Worm (Caenorhabditis elegans) whole organism, young adult: ENCODE data around the gene Y39B6A.30.
A peak's percentile ranks its signal among the peaks of the same experiment; 100 is the strongest.

Experiments
- B0019.2 ChIP-seq: fragments of 200-800 bp; sonication (Bioruptor generic); conservative IDR thresholded peaks from 2 replicates; pipeline ENCODE4 v1.3.6; 2022; ENCODE audit warnings: missing genetic modification reagents, missing genetic modification characterization, missing compliant biosample characterization
- D2030.7 ChIP-seq: fragments of 200-800 bp; sonication (Bioruptor generic); IDR thresholded peaks from 2 replicates; pipeline ENCODE4 v1.3.6; 2022; ENCODE audit warnings: missing genetic modification reagents, missing genetic modification characterization, missing compliant biosample characterization
- F33H1.4 ChIP-seq: fragments of 200-800 bp; sonication (Bioruptor generic); IDR thresholded peaks from 2 replicates; pipeline ENCODE4 v1.3.6; 2022; ENCODE audit warnings: missing genetic modification reagents, missing genetic modification characterization, missing compliant biosample characterization
- F37B4.10 ChIP-seq: fragments of 200-800 bp; sonication (Bioruptor generic); IDR thresholded peaks from 2 replicates; pipeline ENCODE4 v1.3.6; 2022; ENCODE audit warnings: missing genetic modification characterization, missing compliant biosample characterization
- F49E8.2 ChIP-seq: sonication (generic microtip); optimal IDR thresholded peaks from 3 replicates; lab custom pipeline; 2017; ENCODE audit warnings: missing genetic modification characterization, mild to moderate bottlenecking, missing compliant biosample characterization, antibody characterized with exemption, moderate library complexity; ENCODE audit not compliant: insufficient read depth
- T07F8.4 ChIP-seq: sonication (generic microtip); optimal IDR thresholded peaks from 2 replicates; lab custom pipeline; 2016; ENCODE audit warnings: mild to moderate bottlenecking, missing genetic modification characterization, moderate library complexity, missing compliant biosample characterization
- Y53G8AR.9 ChIP-seq: fragments of 200-800 bp; sonication (Bioruptor generic); conservative IDR thresholded peaks from 2 replicates; pipeline ENCODE4 v1.3.6; 2022; ENCODE audit warnings: missing genetic modification reagents, missing genetic modification characterization, missing compliant biosample characterization
- akir-1 ChIP-seq: fragments of 200-800 bp; sonication (Bioruptor generic); optimal IDR thresholded peaks from 2 replicates; lab custom pipeline; 2018; ENCODE audit warnings: mild to moderate bottlenecking, missing genetic modification characterization, moderate library complexity, missing compliant biosample characterization
- athp-1 ChIP-seq: sonication (generic microtip); optimal IDR thresholded peaks from 2 replicates; lab custom pipeline; 2017; ENCODE audit warnings: mild to moderate bottlenecking, missing genetic modification characterization, missing compliant biosample characterization
- attf-6 ChIP-seq: fragments of 200-800 bp; sonication (Bioruptor generic); IDR thresholded peaks from 2 replicates; pipeline ENCODE4 v1.3.6; 2022; ENCODE audit warnings: missing genetic modification reagents, missing genetic modification characterization, missing compliant biosample characterization
- bed-1 ChIP-seq: fragments of 200-800 bp; sonication (Bioruptor generic); IDR thresholded peaks from 2 replicates; pipeline ENCODE4 v1.3.6; 2022; ENCODE audit warnings: missing genetic modification reagents, missing genetic modification characterization, missing compliant biosample characterization
- ceh-91 ChIP-seq: fragments of 200-800 bp; sonication (Bioruptor generic); IDR thresholded peaks from 2 replicates; pipeline ENCODE4 v1.3.6; 2022; ENCODE audit warnings: missing genetic modification reagents, missing genetic modification characterization, missing compliant biosample characterization
- chd-7 ChIP-seq: sonication (generic microtip); optimal IDR thresholded peaks from 2 replicates; lab custom pipeline; 2016; ENCODE audit warnings: mild to moderate bottlenecking, missing genetic modification characterization, moderate library complexity, missing compliant biosample characterization
- dox-1 ChIP-seq: fragments of 200-800 bp; sonication (Bioruptor generic); IDR thresholded peaks from 2 replicates; pipeline ENCODE4 v1.3.6; 2022; ENCODE audit warnings: missing genetic modification reagents, missing genetic modification characterization, missing compliant biosample characterization
- dpl-1 ChIP-seq: fragments of 150-350 bp; optimal IDR thresholded peaks from 2 replicates; lab custom pipeline; 2014; ENCODE audit warnings: missing biosample characterization, missing genetic modification reagents, missing genetic modification characterization
- efl-1 ChIP-seq: fragments of 150-350 bp; optimal IDR thresholded peaks from 2 replicates; lab custom pipeline; 2014; ENCODE audit warnings: missing biosample characterization, missing genetic modification reagents, missing genetic modification characterization
- gei-17 ChIP-seq: fragments of 200-800 bp; sonication (Bioruptor generic); optimal IDR thresholded peaks from 2 replicates; lab custom pipeline; 2018; ENCODE audit warnings: mild to moderate bottlenecking, missing genetic modification characterization, missing compliant biosample characterization
- him-1 ChIP-seq: sonication (generic microtip); optimal IDR thresholded peaks from 2 replicates; lab custom pipeline; 2016; ENCODE audit warnings: missing genotype, missing genetic modification reagents, missing genetic modification characterization, missing compliant biosample characterization
- hmg-1.2 ChIP-seq: fragments of 200-800 bp; sonication (Bioruptor generic); IDR thresholded peaks from 2 replicates; pipeline ENCODE4 v1.3.6; 2022; ENCODE audit warnings: missing genetic modification reagents, missing genetic modification characterization, missing compliant biosample characterization
- hrde-1 ChIP-seq: sonication (generic microtip); optimal IDR thresholded peaks from 2 replicates; lab custom pipeline; 2016; ENCODE audit warnings: missing genetic modification characterization, mild to moderate bottlenecking, missing compliant biosample characterization, moderate library complexity, missing genotype, missing genetic modification reagents, borderline replicate concordance
- let-607 ChIP-seq, 2 experiments: fragments of 200-800 bp in 1 of 2; sonication (Bioruptor generic) in 1 of 2; sonication (generic microtip) in 1 of 2; optimal IDR thresholded peaks; 2 replicates each; lab custom pipeline; 2016 to 2018; ENCODE audit warnings: mild to moderate bottlenecking in 2 of 2, missing compliant biosample characterization in 2 of 2, missing genetic modification characterization in 2 of 2, moderate library complexity in 2 of 2, missing genotype in 1 of 2
- lsl-1 ChIP-seq: fragments of 200-800 bp; sonication (Bioruptor generic); optimal IDR thresholded peaks from 2 replicates; lab custom pipeline; 2018; ENCODE audit warnings: mild to moderate bottlenecking, missing genetic modification characterization, moderate library complexity, missing compliant biosample characterization
- lsy-27 ChIP-seq: sonication (generic microtip); optimal IDR thresholded peaks from 2 replicates; lab custom pipeline; 2017; ENCODE audit warnings: missing genetic modification characterization, mild to moderate bottlenecking, missing compliant biosample characterization, antibody characterized with exemption, missing genotype, borderline replicate concordance; ENCODE audit not compliant: insufficient read depth
- madf-6 ChIP-seq: fragments of 200-800 bp; sonication (Bioruptor generic); IDR thresholded peaks from 2 replicates; pipeline ENCODE4 v1.3.6; 2022; ENCODE audit warnings: missing genetic modification reagents, missing genetic modification characterization, missing compliant biosample characterization
- madf-8 ChIP-seq: fragments of 200-800 bp; sonication (Bioruptor generic); conservative IDR thresholded peaks from 2 replicates; pipeline ENCODE4 v1.3.6; 2022; ENCODE audit warnings: missing genetic modification reagents, missing genetic modification characterization, missing compliant biosample characterization
- mxl-1 ChIP-seq: sonication (generic microtip); optimal IDR thresholded peaks from 2 replicates; lab custom pipeline; 2016; ENCODE audit warnings: missing genetic modification characterization, missing compliant biosample characterization
- nhr-179 ChIP-seq: sonication (generic microtip); optimal IDR thresholded peaks from 2 replicates; lab custom pipeline; 2016; ENCODE audit warnings: mild to moderate bottlenecking, missing genetic modification characterization, missing compliant biosample characterization
- rcor-1 ChIP-seq: fragments of 200-800 bp; sonication (Bioruptor generic); IDR thresholded peaks from 2 replicates; pipeline ENCODE4 v1.3.6; 2022; ENCODE audit warnings: missing genetic modification reagents, missing genetic modification characterization, missing compliant biosample characterization
- rec-8 ChIP-seq, 2 experiments: sonication (generic microtip); optimal IDR thresholded peaks; 2 replicates each; lab custom pipeline; 2016; ENCODE audit warnings: mild to moderate bottlenecking in 2 of 2, missing genetic modification characterization in 2 of 2, missing genetic modification reagents in 2 of 2, missing genotype in 2 of 2, missing biosample characterization in 1 of 2, missing compliant biosample characterization in 1 of 2, moderate library complexity in 1 of 2
- rpc-1 ChIP-seq, 2 experiments: fragments of 150-350 bp in 1 of 2; sonication (generic microtip) in 1 of 2; optimal IDR thresholded peaks; 2 replicates each; lab custom pipeline; 2014 to 2018; ENCODE audit warnings: missing biosample characterization in 1 of 2, missing genetic modification characterization in 1 of 2, missing genetic modification reagents in 1 of 2, missing genotype in 1 of 2
- sdz-38 ChIP-seq: sonication (generic microtip); optimal IDR thresholded peaks from 2 replicates; lab custom pipeline; 2016; ENCODE audit warnings: missing genotype, missing genetic modification characterization, missing compliant biosample characterization
- snpc-3.4 ChIP-seq: sonication (generic microtip); optimal IDR thresholded peaks from 2 replicates; lab custom pipeline; 2017; ENCODE audit warnings: missing genetic modification characterization, mild to moderate bottlenecking, missing compliant biosample characterization, antibody characterized with exemption, moderate library complexity, missing genotype, missing genetic modification reagents
- snpc-4 ChIP-seq, 5 experiments: fragments of 150-350 bp in 1 of 5; sonication (generic microtip) in 4 of 5; optimal IDR thresholded peaks; 2 replicates each; lab custom pipeline; 2014 to 2018; ENCODE audit warnings: missing genetic modification characterization in 5 of 5, missing biosample characterization in 3 of 5, antibody characterized with exemption in 2 of 5, mild to moderate bottlenecking in 2 of 5, missing compliant biosample characterization in 2 of 5, missing genotype in 2 of 5, moderate library complexity in 2 of 5, missing genetic modification reagents in 1 of 5
- tbp1 ChIP-seq: fragments of 200-800 bp; sonication (Bioruptor generic); optimal IDR thresholded peaks from 2 replicates; lab custom pipeline; 2018; ENCODE audit warnings: mild to moderate bottlenecking, missing genetic modification characterization, missing compliant biosample characterization
- tbx-9 ChIP-seq: sonication (generic microtip); optimal IDR thresholded peaks from 2 replicates; lab custom pipeline; 2016; ENCODE audit warnings: borderline replicate concordance, missing genetic modification characterization, inconsistent platforms, missing compliant biosample characterization
- tlf-1 ChIP-seq: fragments of 200-800 bp; sonication (Bioruptor generic); optimal IDR thresholded peaks from 2 replicates; lab custom pipeline; 2018; ENCODE audit warnings: mild to moderate bottlenecking, missing genetic modification characterization, missing compliant biosample characterization
- xnd-1 ChIP-seq: sonication (generic microtip); optimal IDR thresholded peaks from 2 replicates; lab custom pipeline; 2016; ENCODE audit warnings: missing genotype, missing genetic modification reagents, missing genetic modification characterization, missing compliant biosample characterization
- zfh-2 ChIP-seq: fragments of 200-800 bp; sonication (Bioruptor generic); conservative IDR thresholded peaks from 2 replicates; pipeline ENCODE4 v1.3.6; 2022; ENCODE audit warnings: missing genetic modification reagents, missing genetic modification characterization, missing compliant biosample characterization
- ztf-22 ChIP-seq: fragments of 200-800 bp; sonication (Bioruptor generic); optimal IDR thresholded peaks from 2 replicates; lab custom pipeline; 2018; ENCODE audit warnings: mild to moderate bottlenecking, missing genetic modification characterization, moderate library complexity, missing compliant biosample characterization
- ztf-25 ChIP-seq: fragments of 200-800 bp; sonication (Bioruptor generic); IDR thresholded peaks from 2 replicates; pipeline ENCODE4 v1.3.6; 2022; ENCODE audit warnings: missing genetic modification reagents, missing genetic modification characterization, missing compliant biosample characterization
- ztf-6 ChIP-seq: fragments of 200-800 bp; sonication (Bioruptor generic); IDR thresholded peaks from 2 replicates; pipeline ENCODE4 v1.3.6; 2022; ENCODE audit warnings: missing genetic modification reagents, missing genetic modification characterization, missing compliant biosample characterization

Gene Y39B6A.30

ce11 chrV:18967479-18968056, 46.8 kb upstream of the Y39B6A.30 start, which contains the start of gene Y39B6A.43 (continued):
- TF ChIP-seq F37B4.10 (GFP tag; lab: Robert Waterston, UW) (peak; percentile 96), zfh-2 (GFP tag; lab: Robert Waterston, UW) (peak; percentile 88), Y53G8AR.9 (GFP tag; lab: Robert Waterston, UW) (peak; percentile 99), dpl-1 (GFP tag; lab: Kevin White, UChicago) (peak; percentile 97), akir-1 (no peak), ztf-22 (GFP tag; lab: Kevin White, UChicago) (peak; percentile 84), bed-1 (0 out of 2 replicates have a peak, but pooled peaks have one; percentile 78), let-607 (tag; optimal IDR thresholded peaks at IDR 0.05; lab: Kevin White, UChicago) (peak; percentile 82 to 87), dox-1 (GFP tag; lab: Robert Waterston, UW) (peak; percentile 99), lsy-27 (tag; lab: Kevin White, UChicago) (peak; percentile 22), tbx-9 (no peak), T07F8.4 (tag; lab: Kevin White, UChicago) (no peak), snpc-4 (GFP tag; optimal IDR thresholded peaks at IDR 0.05; lab: Kevin White, UChicago) (peak; percentile 80), snpc-4 (tag; optimal IDR thresholded peaks at IDR 0.05; lab: Kevin White, UChicago) (peak; percentile 63 to 88 (median 84)), rcor-1 (GFP tag; lab: Robert Waterston, UW) (peak; percentile 98), chd-7 (peak; percentile 97), gei-17 (GFP tag; lab: Kevin White, UChicago) (peak; percentile 81), nhr-179 (tag; lab: Kevin White, UChicago) (no peak), tbp1 (peak; percentile 79), rec-8 (tag; optimal IDR thresholded peaks at IDR 0.05; lab: Kevin White, UChicago) (peak in 1 of 2 experiments; percentile 75), hrde-1 (peak; percentile 84), attf-6 (GFP tag; lab: Robert Waterston, UW) (peak; percentile 93), ztf-6 (GFP tag; lab: Robert Waterston, UW) (peak; percentile 80; the same call in 1 of the 2 replicates), ztf-25 (0 out of 2 replicates have a peak, but pooled peaks have one; percentile 70), B0019.2 (GFP tag; lab: Robert Waterston, UW) (peak; percentile 91), mxl-1 (tag; lab: Kevin White, UChicago) (no peak), tlf-1 (GFP tag; lab: Kevin White, UChicago) (peak; percentile 98), sdz-38 (tag; lab: Kevin White, UChicago) (no peak), madf-6 (peak; percentile 94), snpc-3.4 (tag; lab: Kevin White, UChicago) (peak; percentile 94), athp-1 (tag; lab: Kevin White, UChicago) (peak; percentile 99), F33H1.4 (GFP tag; lab: Robert Waterston, UW) (peak; percentile 86), him-1 (tag; lab: Kevin White, UChicago) (peak; percentile 71), rpc-1 (optimal IDR thresholded peaks at IDR 0.05; lab: Kevin White, UChicago) (no peak), rpc-1 (tag; optimal IDR thresholded peaks at IDR 0.05; lab: Kevin White, UChicago) (peak; percentile 4)
- TF ChIP-seq, all 124 proteins: peak for 107

ce11 chrV:18969590-18970105, 44.7 kb upstream of the Y39B6A.30 start, which contains the start of gene Y39B6A.42:
Y39B6A.42 (minus strand) TSS chrV:18969640.
- peak; percentile 53 for TF ChIP-seq madf-8
- TF ChIP-seq efl-1 (GFP tag; lab: Kevin White, UChicago) = peak; percentile 34
- peak; percentile 72 for TF ChIP-seq xnd-1 (tag; lab: Kevin White, UChicago)
- 0 out of 2 replicates have a peak, but pooled peaks have one; percentile 30 for TF ChIP-seq D2030.7 (GFP tag; lab: Robert Waterston, UW)
- peak; percentile 82 for TF ChIP-seq F33H1.4 (GFP tag; lab: Robert Waterston, UW)
- TF ChIP-seq snpc-4 (GFP tag; optimal IDR thresholded peaks at IDR 0.05; lab: Kevin White, UChicago) = no peak
- TF ChIP-seq snpc-4 (tag; optimal IDR thresholded peaks at IDR 0.05; lab: Kevin White, UChicago) = no peak
- peak; percentile 60 for TF ChIP-seq snpc-3.4 (tag; lab: Kevin White, UChicago)
- TF ChIP-seq F49E8.2 (tag; lab: Kevin White, UChicago) = peak; percentile 55
- TF ChIP-seq madf-6 = peak; percentile 87
- TF ChIP-seq athp-1 (tag; lab: Kevin White, UChicago) = no peak
- peak; percentile 34; the same call in 1 of the 2 replicates for TF ChIP-seq ceh-91 (GFP tag; lab: Robert Waterston, UW)
- TF ChIP-seq hmg-1.2 (GFP tag; lab: Robert Waterston, UW) = no peak
- peak; percentile 84 for TF ChIP-seq lsl-1 (GFP tag; lab: Kevin White, UChicago)
